Fruit fly (Drosophila melanogaster) whole organism, wandering third instar larva: ENCODE data around the gene CG11307.

Source experiments
- CG32264 ChIP-seq: fragments of 200-800 bp; sonication (Bioruptor generic); optimal IDR thresholded peaks from 2 replicates; lab custom pipeline; 2016; ENCODE audit warnings: missing biosample characterization, missing genetic modification characterization
- CG9705 ChIP-seq: fragments of 200-800 bp; sonication (Bioruptor generic); optimal IDR thresholded peaks from 2 replicates; lab custom pipeline; 2018; ENCODE audit warnings: missing biosample characterization, mild to moderate bottlenecking, missing genetic modification characterization
- CrebA ChIP-seq: fragments of 200-800 bp; sonication (Bioruptor generic); optimal IDR thresholded peaks from 2 replicates; lab custom pipeline; 2016; ENCODE audit warnings: missing biosample characterization, mild to moderate bottlenecking, missing genetic modification characterization, borderline replicate concordance
- Dfd ChIP-seq: fragments of >200 bp; optimal IDR thresholded peaks from 2 replicates; lab custom pipeline; 2017; ENCODE audit warnings: missing biosample characterization, missing genetic modification characterization
- Dif ChIP-seq: fragments of 200-275, 200-300 bp; sonication (Bioruptor generic); optimal IDR thresholded peaks from 2 replicates; lab custom pipeline; 2018; ENCODE audit warnings: missing biosample characterization, missing genetic modification characterization; ENCODE audit not compliant: partially characterized antibody
- GATAd ChIP-seq: sonication (Bioruptor generic); optimal IDR thresholded peaks from 2 replicates; lab custom pipeline; 2016; ENCODE audit warnings: missing biosample characterization, missing genetic modification characterization
- HLH106 ChIP-seq: fragments of 200-800 bp; optimal IDR thresholded peaks from 3 replicates; lab custom pipeline; 2019; ENCODE audit warnings: missing biosample characterization, mild to moderate bottlenecking, missing genetic modification characterization, moderate library complexity
- Hnf4 ChIP-seq: fragments of 200-800 bp; sonication (Bioruptor generic); optimal IDR thresholded peaks from 2 replicates; lab custom pipeline; 2016; ENCODE audit warnings: missing biosample characterization, mild to moderate bottlenecking, missing genetic modification characterization
- Hr78 ChIP-seq: fragments of >200 bp; optimal IDR thresholded peaks from 2 replicates; lab custom pipeline; 2017; ENCODE audit warnings: missing biosample characterization, missing genetic modification characterization
- Jra ChIP-seq: sonication (Bioruptor generic); optimal IDR thresholded peaks from 2 replicates; lab custom pipeline; 2016; ENCODE audit warnings: missing biosample characterization, missing genetic modification characterization
- Mio ChIP-seq: sonication (Bioruptor generic); optimal IDR thresholded peaks from 2 replicates; lab custom pipeline; 2016; ENCODE audit warnings: missing biosample characterization, missing genetic modification characterization
- Myc ChIP-seq: fragments of >200 bp; optimal IDR thresholded peaks from 2 replicates; lab custom pipeline; 2017
- OdsH ChIP-seq: fragments of 200-800 bp; sonication (Bioruptor generic); optimal IDR thresholded peaks from 2 replicates; lab custom pipeline; 2016; ENCODE audit warnings: missing biosample characterization, mild to moderate bottlenecking, missing genetic modification characterization
- Rel ChIP-seq, 2 experiments: fragments of 200-800 bp; sonication (Bioruptor generic) in 1 of 2; optimal IDR thresholded peaks; 2 replicates in 1 of 2; 3 replicates in 1 of 2; lab custom pipeline; 2016 to 2019; ENCODE audit warnings: mild to moderate bottlenecking in 2 of 2, missing biosample characterization in 2 of 2, missing genetic modification characterization in 2 of 2, moderate library complexity in 1 of 2
- Sp1 ChIP-seq: fragments of 200-800 bp; sonication (Bioruptor generic); optimal IDR thresholded peaks from 3 replicates; lab custom pipeline; 2019; ENCODE audit warnings: missing biosample characterization, mild to moderate bottlenecking, missing genetic modification characterization, moderate library complexity
- Vsx2 ChIP-seq: fragments of 200-300, 225-300 bp; sonication (Bioruptor generic); optimal IDR thresholded peaks from 2 replicates; lab custom pipeline; 2018; ENCODE audit warnings: missing biosample characterization, missing genetic modification characterization; ENCODE audit not compliant: partially characterized antibody
- br ChIP-seq: fragments of 200-800 bp; sonication (Bioruptor generic); optimal IDR thresholded peaks from 2 replicates; lab custom pipeline; 2016; ENCODE audit warnings: missing biosample characterization, missing genetic modification characterization
- dl ChIP-seq, 2 experiments: fragments of 175-275, 200-275 bp in 1 of 2; fragments of 200-275 bp in 1 of 2; sonication (Bioruptor generic); optimal IDR thresholded peaks; lab custom pipeline; 2018; ENCODE audit warnings: mild to moderate bottlenecking in 2 of 2, missing biosample characterization in 2 of 2, missing genetic modification characterization in 2 of 2, moderate library complexity in 2 of 2; ENCODE audit not compliant: partially characterized antibody in 2 of 2, insufficient read depth in 1 of 2
- dmrt93B ChIP-seq: fragments of 200-800 bp; sonication (Bioruptor generic); optimal IDR thresholded peaks from 2 replicates; lab custom pipeline; 2018; ENCODE audit warnings: missing biosample characterization, mild to moderate bottlenecking, missing genetic modification characterization
- ey ChIP-seq: fragments of 200-800 bp; sonication (Bioruptor generic); optimal IDR thresholded peaks from 2 replicates; lab custom pipeline; 2016; ENCODE audit warnings: missing biosample characterization, missing genetic modification characterization
- foxo ChIP-seq, 2 experiments: fragments of 200-800 bp; sonication (Bioruptor generic); optimal IDR thresholded peaks; 2 replicates in 1 of 2; 3 replicates in 1 of 2; lab custom pipeline; 2016 to 2017; ENCODE audit warnings: missing biosample characterization in 2 of 2, missing genetic modification characterization in 2 of 2
- fru ChIP-seq: fragments of 200-800 bp; sonication (Bioruptor generic); optimal IDR thresholded peaks from 3 replicates; lab custom pipeline; 2016; ENCODE audit warnings: missing biosample characterization, mild to moderate bottlenecking, missing genetic modification characterization
- h ChIP-seq: fragments of 200-800 bp; sonication (Bioruptor generic); optimal IDR thresholded peaks from 3 replicates; lab custom pipeline; 2016; ENCODE audit warnings: missing biosample characterization, mild to moderate bottlenecking, missing genetic modification characterization
- jim ChIP-seq: fragments of 175-275, 200-325 bp; sonication (Bioruptor generic); optimal IDR thresholded peaks from 2 replicates; lab custom pipeline; 2016; ENCODE audit warnings: missing biosample characterization, mild to moderate bottlenecking, missing genetic modification characterization
- pan ChIP-seq: fragments of >200 bp; optimal IDR thresholded peaks from 2 replicates; lab custom pipeline; 2017
- psq ChIP-seq: fragments of 200-800 bp; sonication (Bioruptor generic); optimal IDR thresholded peaks from 3 replicates; lab custom pipeline; 2017; ENCODE audit warnings: missing biosample characterization, mild to moderate bottlenecking, missing genetic modification characterization, moderate library complexity
- rgr ChIP-seq: fragments of 200-800 bp; sonication (Bioruptor generic); optimal IDR thresholded peaks from 3 replicates; lab custom pipeline; 2016; ENCODE audit warnings: missing biosample characterization, mild to moderate bottlenecking, missing genetic modification characterization
- sage ChIP-seq: fragments of 200-800 bp; sonication (Bioruptor generic); optimal IDR thresholded peaks from 2 replicates; lab custom pipeline; 2016; ENCODE audit warnings: missing biosample characterization, mild to moderate bottlenecking, missing genetic modification characterization
- tai ChIP-seq: sonication (Bioruptor generic); optimal IDR thresholded peaks from 2 replicates; lab custom pipeline; 2016; ENCODE audit warnings: missing biosample characterization, missing genetic modification characterization
- usp ChIP-seq: fragments of >200 bp; optimal IDR thresholded peaks from 2 replicates; lab custom pipeline; 2017; ENCODE audit warnings: missing biosample characterization, missing genetic modification characterization
- woc ChIP-seq: sonication (Bioruptor generic); optimal IDR thresholded peaks from 2 replicates; lab custom pipeline; 2016; ENCODE audit warnings: missing biosample characterization, mild to moderate bottlenecking, missing genetic modification characterization

Gene CG11307

DNA sequence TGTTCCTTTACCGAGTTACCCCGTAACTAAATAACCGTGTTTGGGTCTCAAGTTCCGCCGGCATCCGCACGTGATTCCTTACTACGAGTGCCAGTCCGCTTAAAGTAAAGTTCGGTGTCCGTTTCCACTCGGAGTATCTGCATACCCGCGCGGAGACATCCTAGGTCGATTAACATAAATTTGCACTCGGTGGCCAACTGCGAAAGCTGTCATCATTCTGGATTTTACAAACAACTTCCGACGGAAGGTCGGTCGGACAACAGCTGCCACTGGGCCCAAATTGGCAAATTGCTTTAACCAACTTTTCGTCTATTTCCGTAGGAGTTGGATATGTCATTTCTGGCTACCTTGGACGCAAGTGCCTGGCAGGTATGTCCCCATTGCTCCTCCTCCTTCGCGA lies 30.9 kb upstream of the CG11307 start, which contains the start of gene TfAP-2:
TfAP-2 (plus strand) TSS at position 301 of the 400 bp plus-strand sequence.
- TF ChIP-seq Mio (GFP tag; lab: Kevin White, UChicago): no peak
- TF ChIP-seq Vsx2: no peak
- TF ChIP-seq Dfd (GFP tag; lab: Kevin White, UChicago): no peak
- no peak for TF ChIP-seq CG9705 (GFP tag; lab: Kevin White, UChicago)
- TF ChIP-seq HLH106 (tag; lab: Kevin White, UChicago): no peak
- no peak for TF ChIP-seq tai
- TF ChIP-seq CG32264 (GFP tag; lab: Kevin White, UChicago): no peak
- no peak for TF ChIP-seq h (GFP tag; lab: Kevin White, UChicago)
- no peak for TF ChIP-seq usp (GFP tag; lab: Kevin White, UChicago)
- no peak for TF ChIP-seq GATAd (GFP tag; lab: Kevin White, UChicago)
- TF ChIP-seq woc (GFP tag; lab: Kevin White, UChicago): no peak

DNA sequence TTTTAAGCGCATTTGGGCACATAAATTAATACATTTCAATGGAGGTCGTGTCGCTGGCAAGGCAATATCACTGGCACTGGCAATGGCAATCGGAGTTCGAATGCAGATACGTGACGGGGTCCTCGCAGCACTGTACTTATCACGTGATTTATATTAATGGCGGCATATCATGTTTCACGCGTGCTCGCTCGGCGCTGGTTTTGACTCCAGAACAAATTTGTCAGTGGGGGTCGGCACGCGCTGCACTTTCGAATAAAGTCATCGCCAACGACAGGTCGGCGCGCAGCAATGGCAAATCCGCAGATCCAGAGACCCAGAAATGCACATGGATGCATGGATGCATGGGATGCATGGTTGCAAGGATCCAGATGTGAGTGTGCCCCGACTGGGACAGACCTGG lies 26.2 kb upstream of the CG11307 start:
- TF ChIP-seq GATAd (GFP tag; lab: Kevin White, UChicago): no peak
- TF ChIP-seq woc (GFP tag; lab: Kevin White, UChicago): no peak
- no peak for TF ChIP-seq pan (lab: Kevin White, UChicago)
- TF ChIP-seq CG9705 (GFP tag; lab: Kevin White, UChicago): no peak
- no peak for TF ChIP-seq br (GFP tag; lab: Kevin White, UChicago)
- no peak for TF ChIP-seq Jra (GFP tag; lab: Kevin White, UChicago)
- no peak for TF ChIP-seq CrebA (GFP tag; lab: Kevin White, UChicago)
- TF ChIP-seq dl (GFP tag; optimal IDR thresholded peaks at IDR 0.05; lab: Kevin White, UChicago; ENCODE audit: insufficient read depth in 1 of 2, partially characterized antibody in 2 of 2): no peak
- no peak for TF ChIP-seq foxo (GFP tag; optimal IDR thresholded peaks at IDR 0.05; lab: Kevin White, UChicago)
- TF ChIP-seq Hnf4 (GFP tag; lab: Kevin White, UChicago): no peak
- no peak for TF ChIP-seq Mio (GFP tag; lab: Kevin White, UChicago)
- no peak for TF ChIP-seq dmrt93B (GFP tag; lab: Kevin White, UChicago)
- TF ChIP-seq Dfd (GFP tag; lab: Kevin White, UChicago): no peak
- TF ChIP-seq Vsx2: no peak
- no peak for TF ChIP-seq ey (GFP tag; lab: Kevin White, UChicago)
- TF ChIP-seq jim: no peak
- no peak for TF ChIP-seq Rel (GFP tag; optimal IDR thresholded peaks at IDR 0.05; lab: Kevin White, UChicago)
- TF ChIP-seq Rel (tag; optimal IDR thresholded peaks at IDR 0.05; lab: Kevin White, UChicago): no peak
- TF ChIP-seq Hr78: no peak
- TF ChIP-seq tai: no peak
- no peak for TF ChIP-seq HLH106 (tag; lab: Kevin White, UChicago)
- TF ChIP-seq, all 38 proteins: peak for 0

DNA sequence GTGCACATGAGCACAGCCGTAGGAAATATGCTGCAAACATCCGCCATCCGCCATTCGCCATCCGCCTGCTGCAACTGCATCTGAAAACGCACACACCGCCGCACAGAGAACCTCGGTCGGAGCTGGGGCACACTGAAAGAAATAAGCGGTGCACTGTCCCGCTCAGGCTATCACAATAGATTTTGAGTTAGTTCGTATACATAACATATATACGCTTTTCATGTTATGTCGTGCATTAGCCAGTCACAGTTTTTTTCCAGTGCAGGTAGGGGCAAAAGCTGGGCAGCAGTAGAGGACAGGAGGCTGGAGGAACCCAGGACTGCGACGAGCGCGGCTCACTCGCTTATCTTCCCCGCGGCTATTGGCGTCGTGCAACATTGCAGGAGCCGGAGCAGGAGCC lies 23.0 kb upstream of the CG11307 start:
- TF ChIP-seq sage (no peak), dmrt93B (GFP tag; lab: Kevin White, UChicago) (peak; percentile 35), Dfd (GFP tag; lab: Kevin White, UChicago) (no peak), psq (peak; percentile 58), jim (no peak), Jra (GFP tag; lab: Kevin White, UChicago) (peak; percentile 3), Sp1 (GFP tag; lab: Kevin White, UChicago) (peak; percentile 63), ey (GFP tag; lab: Kevin White, UChicago) (peak; percentile 70), rgr (peak; percentile 56), Hnf4 (GFP tag; lab: Kevin White, UChicago) (peak; percentile 66), HLH106 (tag; lab: Kevin White, UChicago) (peak; percentile 60), usp (GFP tag; lab: Kevin White, UChicago) (no peak), CG9705 (GFP tag; lab: Kevin White, UChicago) (peak; percentile 21), woc (GFP tag; lab: Kevin White, UChicago) (peak; percentile 47), h (GFP tag; lab: Kevin White, UChicago) (peak; percentile 75), Mio (GFP tag; lab: Kevin White, UChicago) (no peak), OdsH (peak; percentile 68), br (GFP tag; lab: Kevin White, UChicago) (peak; percentile 58), foxo (GFP tag; optimal IDR thresholded peaks at IDR 0.05; lab: Kevin White, UChicago) (peak in 1 of 2 experiments; percentile 74), Vsx2 (no peak), CrebA (GFP tag; lab: Kevin White, UChicago) (no peak), fru (peak; percentile 75)

DNA sequence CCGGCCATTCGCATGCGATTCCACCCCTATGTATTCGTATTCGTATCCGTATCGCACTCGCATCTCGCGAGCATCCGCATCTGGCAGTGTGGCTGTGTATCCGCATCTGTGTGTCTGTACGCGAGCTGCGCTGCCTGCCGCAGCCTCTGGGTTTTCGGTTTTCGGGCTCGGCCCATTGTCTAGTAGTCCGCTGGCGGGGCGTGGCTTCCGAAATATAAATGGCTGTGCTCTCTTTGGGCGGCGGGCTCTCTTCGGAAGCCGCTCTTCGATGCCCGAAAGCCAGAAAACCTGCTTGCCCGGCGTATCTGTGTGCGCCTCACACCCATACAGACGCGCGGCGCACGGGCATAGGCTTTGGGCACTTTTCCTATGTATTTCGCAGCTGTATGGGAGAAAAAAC lies 19.1 kb upstream of the CG11307 start:
- TF ChIP-seq Hr78: no peak
- TF ChIP-seq br (GFP tag; lab: Kevin White, UChicago): no peak
- peak; percentile 17 for TF ChIP-seq Dif (GFP tag; lab: Kevin White, UChicago)
- TF ChIP-seq psq: no peak
- no peak for TF ChIP-seq sage
- no peak for TF ChIP-seq Myc (lab: Kevin White, UChicago)
- no peak for TF ChIP-seq usp (GFP tag; lab: Kevin White, UChicago)
